Worm (Caenorhabditis elegans) whole organism, early embryonic: ENCODE data around the gene C01G5.7.

Experiments
- B0310.2 ChIP-seq: sonication (generic microtip); optimal IDR thresholded peaks from 2 replicates; lab custom pipeline; 2016; ENCODE audit warnings: mild to moderate bottlenecking, missing genetic modification characterization, missing compliant biosample characterization
- F13C5.2 ChIP-seq: sonication (generic microtip); optimal IDR thresholded peaks from 2 replicates; lab custom pipeline; 2017; ENCODE audit warnings: mild to moderate bottlenecking, missing genetic modification characterization, inconsistent platforms, missing compliant biosample characterization
- aly-1 ChIP-seq: sonication (generic microtip); optimal IDR thresholded peaks from 2 replicates; lab custom pipeline; 2016; ENCODE audit warnings: missing genetic modification characterization, missing compliant biosample characterization
- ama-1 ChIP-seq: fragments of 150-350 bp; optimal IDR thresholded peaks from 2 replicates; lab custom pipeline; 2014
- ceh-13 ChIP-seq: fragments of 200-800 bp; sonication (Bioruptor generic); optimal IDR thresholded peaks from 2 replicates; lab custom pipeline; 2018; ENCODE audit warnings: mild to moderate bottlenecking, missing genetic modification characterization, missing compliant biosample characterization
- ceh-36 ChIP-seq: sonication (generic microtip); optimal IDR thresholded peaks from 2 replicates; lab custom pipeline; 2016; ENCODE audit warnings: missing genetic modification characterization, inconsistent platforms, missing compliant biosample characterization
- ets-7 ChIP-seq: sonication (generic microtip); optimal IDR thresholded peaks from 2 replicates; lab custom pipeline; 2016; ENCODE audit warnings: missing genotype, missing genetic modification characterization, missing compliant biosample characterization
- flt-1 ChIP-seq: fragments of 200-800 bp; sonication (Bioruptor generic); IDR thresholded peaks from 2 replicates; pipeline ENCODE4 v1.3.6; 2022; ENCODE audit warnings: missing genetic modification characterization, missing compliant biosample characterization
- hmbx-1 ChIP-seq: sonication (generic microtip); optimal IDR thresholded peaks from 2 replicates; lab custom pipeline; 2016; ENCODE audit warnings: mild to moderate bottlenecking, missing genetic modification characterization, missing compliant biosample characterization
- hmg-4 ChIP-seq: fragments of 200-800 bp; sonication (Bioruptor generic); optimal IDR thresholded peaks from 2 replicates; lab custom pipeline; 2018; ENCODE audit warnings: mild to moderate bottlenecking, missing genetic modification characterization, missing compliant biosample characterization
- hnd-1 ChIP-seq: sonication (generic microtip); optimal IDR thresholded peaks from 2 replicates; lab custom pipeline; 2016; ENCODE audit warnings: missing genetic modification characterization, missing compliant biosample characterization
- pes-1 ChIP-seq: fragments of 200-800 bp; sonication (Bioruptor generic); IDR thresholded peaks from 2 replicates; pipeline ENCODE4 v1.3.6; 2022; ENCODE audit warnings: missing genetic modification reagents, missing genetic modification characterization, missing compliant biosample characterization
- scrt-1 ChIP-seq: fragments of 200-800 bp; sonication (Bioruptor generic); IDR thresholded peaks from 2 replicates; pipeline ENCODE4 v1.3.6; 2022; ENCODE audit warnings: missing genetic modification characterization, missing compliant biosample characterization
- sea-1 ChIP-seq: fragments of 200-800 bp; sonication (Bioruptor generic); conservative IDR thresholded peaks from 2 replicates; pipeline ENCODE4 v1.3.6; 2022; ENCODE audit warnings: missing genetic modification characterization, missing compliant biosample characterization
- tbx-11 ChIP-seq: fragments of 200-800 bp; sonication (Bioruptor generic); IDR thresholded peaks from 2 replicates; pipeline ENCODE4 v1.3.6; 2022; ENCODE audit warnings: missing genetic modification characterization, missing compliant biosample characterization
- tbx-37 ChIP-seq: fragments of 200-800 bp; sonication (Bioruptor generic); conservative IDR thresholded peaks from 2 replicates; pipeline ENCODE4 v1.3.6; 2022; ENCODE audit warnings: missing genetic modification reagents, missing genetic modification characterization, missing compliant biosample characterization
- tra-4 ChIP-seq: sonication (generic microtip); optimal IDR thresholded peaks from 2 replicates; lab custom pipeline; 2017; ENCODE audit warnings: missing genetic modification characterization, missing compliant biosample characterization

The C01G5.7 gene

ce11 chrIV:6517859-6518258 lies at the start of gene C01G5.7:
C01G5.7 (plus strand) TSS chrIV:6518159.
- TF ChIP-seq tbx-37: no peak
- no peak for TF ChIP-seq F13C5.2 (tag; lab: Kevin White, UChicago)

ce11 chrIV:6471216-6471615 lies 46.7 kb upstream of the C01G5.7 start, which contains the start of gene tmed-13:
tmed-13 (minus strand) TSS chrIV:6471384.
- no peak for TF ChIP-seq ets-7 (tag; lab: Kevin White, UChicago)
- TF ChIP-seq F13C5.2 (tag; lab: Kevin White, UChicago): no peak
- no peak for TF ChIP-seq ama-1 (lab: Kevin White, UChicago)
- TF ChIP-seq scrt-1 (GFP tag; lab: Robert Waterston, UW): no peak
- no peak for TF ChIP-seq B0310.2
- no peak for TF ChIP-seq tra-4 (tag; lab: Kevin White, UChicago)
- TF ChIP-seq tbx-11: no peak
- TF ChIP-seq hmbx-1 (tag; lab: Kevin White, UChicago): no peak
- TF ChIP-seq hnd-1: no peak
- TF ChIP-seq tbx-37: no peak
- TF ChIP-seq ceh-13 (GFP tag; lab: Kevin White, UChicago): no peak
- TF ChIP-seq aly-1 (tag; lab: Kevin White, UChicago): no peak

- TF ChIP-seq F13C5.2 (tag; lab: Kevin White, UChicago) (no peak), aly-1 (tag; lab: Kevin White, UChicago) (no peak), B0310.2 (no peak), ama-1 (lab: Kevin White, UChicago) (no peak), ceh-36 (tag; lab: Kevin White, UChicago) (no peak), pes-1 (GFP tag; lab: Robert Waterston, UW) (no peak), hmg-4 (no peak), tbx-37 (no peak), ets-7 (tag; lab: Kevin White, UChicago) (no peak), tra-4 (tag; lab: Kevin White, UChicago) (no peak), sea-1 (GFP tag; lab: Robert Waterston, UW) (no peak), hnd-1 (no peak)
These were observed 44.8 kb upstream of the C01G5.7 start, which contains the start of gene Y73B6BL.27 for ce11 chrIV:6473140-6473539. Y73B6BL.27 (minus strand) TSS chrIV:6473240.

ce11 chrIV:6474751-6475150 lies 43.2 kb upstream of the C01G5.7 start:
- TF ChIP-seq hmg-4 (no peak), F13C5.2 (tag; lab: Kevin White, UChicago) (peak; percentile 14)

DNA sequence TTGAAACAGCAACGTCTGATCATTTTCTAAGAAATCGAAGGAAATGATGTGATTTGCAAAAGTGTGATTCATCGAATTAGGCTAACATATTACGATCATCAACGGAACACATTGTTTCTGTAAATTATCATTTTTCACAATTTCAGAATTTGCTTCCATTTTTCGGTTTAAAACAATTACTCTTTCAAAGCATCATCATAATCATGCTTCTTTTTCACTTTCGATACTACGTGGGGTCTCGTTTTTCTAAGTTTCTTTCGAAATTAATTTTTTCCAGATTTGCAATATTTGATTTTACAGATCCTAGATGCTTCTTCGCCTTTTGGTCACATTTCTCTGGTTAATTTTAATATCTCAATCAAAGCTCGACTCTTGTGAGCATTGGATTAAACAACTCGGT lies 37.7 kb upstream of the C01G5.7 start, which contains the start of gene tyr-6:
Gene tyr-6 (plus strand): TSS at position 301 of the 400 bp plus-strand sequence.
- TF ChIP-seq F13C5.2 (tag; lab: Kevin White, UChicago): no peak

DNA sequence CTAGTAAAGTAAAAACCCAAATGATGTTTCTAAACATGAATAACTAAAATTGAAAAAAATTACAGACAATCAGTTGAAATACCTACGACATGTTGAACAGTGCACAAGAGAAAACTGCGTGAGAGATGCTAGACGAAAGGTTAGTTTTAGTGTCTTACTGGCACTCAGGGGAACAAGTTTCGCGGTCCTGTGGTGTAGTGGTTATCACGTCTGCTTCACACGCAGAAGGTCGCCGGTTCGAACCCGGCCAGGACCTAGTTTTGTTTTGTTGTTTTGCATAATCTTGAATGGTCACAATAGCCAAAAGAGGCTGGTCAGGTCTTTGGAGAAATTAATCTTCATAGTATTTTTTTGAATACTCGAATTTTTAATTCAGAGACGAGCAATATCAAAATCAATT lies 37.0 kb upstream of the C01G5.7 start:
- TF ChIP-seq tbx-11: no peak
- TF ChIP-seq ceh-36 (tag; lab: Kevin White, UChicago): no peak
- no peak for TF ChIP-seq B0310.2
- no peak for TF ChIP-seq tra-4 (tag; lab: Kevin White, UChicago)
- TF ChIP-seq tbx-37: peak; percentile 28; the same call in 1 of the 2 replicates
- TF ChIP-seq F13C5.2 (tag; lab: Kevin White, UChicago): no peak
- TF ChIP-seq hnd-1: no peak
- TF ChIP-seq flt-1 (GFP tag; lab: Robert Waterston, UW): no peak
- TF ChIP-seq sea-1 (GFP tag; lab: Robert Waterston, UW): no peak
- TF ChIP-seq scrt-1 (GFP tag; lab: Robert Waterston, UW): 0 out of 2 replicates have a peak, but pooled peaks have one; percentile 34
- no peak for TF ChIP-seq ets-7 (tag; lab: Kevin White, UChicago)
- no peak for TF ChIP-seq hmbx-1 (tag; lab: Kevin White, UChicago)
- no peak for TF ChIP-seq ceh-13 (GFP tag; lab: Kevin White, UChicago)
- TF ChIP-seq pes-1 (GFP tag; lab: Robert Waterston, UW): peak; percentile 72
- TF ChIP-seq ama-1 (lab: Kevin White, UChicago): no peak
- TF ChIP-seq aly-1 (tag; lab: Kevin White, UChicago): no peak
- TF ChIP-seq hmg-4: no peak

DNA sequence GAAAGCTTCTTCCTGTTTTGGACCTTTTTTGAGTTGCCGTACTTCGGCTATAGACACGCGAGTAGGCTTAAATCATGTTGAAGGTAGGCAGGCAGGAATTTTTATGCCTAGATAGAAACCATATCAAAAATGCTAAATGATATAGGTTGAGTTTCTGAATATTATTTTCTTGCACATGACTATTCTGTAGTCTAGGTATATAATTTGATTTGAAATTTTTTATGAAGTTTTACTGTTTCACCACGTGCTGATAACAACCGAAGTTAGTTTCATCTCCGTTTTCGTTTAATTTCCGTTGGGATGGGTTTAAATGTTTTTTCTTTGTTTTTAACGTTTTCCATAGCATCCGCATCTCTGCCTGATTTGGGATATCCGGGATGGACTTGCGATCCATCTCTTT lies 30.9 kb upstream of the C01G5.7 start, which contains the start of gene Y73B6BL.37:
Gene Y73B6BL.37 (plus strand): TSS at position 301 of the 400 bp plus-strand sequence.
- TF ChIP-seq tbx-37 (no peak), ceh-13 (GFP tag; lab: Kevin White, UChicago) (no peak), tbx-11 (no peak), ceh-36 (tag; lab: Kevin White, UChicago) (no peak), hnd-1 (no peak), hmbx-1 (tag; lab: Kevin White, UChicago) (no peak), hmg-4 (no peak)

- no peak for TF ChIP-seq F13C5.2 (tag; lab: Kevin White, UChicago)
- TF ChIP-seq hmg-4: no peak
- no peak for TF ChIP-seq B0310.2
- TF ChIP-seq tbx-11: no peak
- no peak for TF ChIP-seq scrt-1 (GFP tag; lab: Robert Waterston, UW)
- no peak for TF ChIP-seq sea-1 (GFP tag; lab: Robert Waterston, UW)
- no peak for TF ChIP-seq ceh-36 (tag; lab: Kevin White, UChicago)
- no peak for TF ChIP-seq hmbx-1 (tag; lab: Kevin White, UChicago)
- no peak for TF ChIP-seq ceh-13 (GFP tag; lab: Kevin White, UChicago)
These were observed 26.0 kb upstream of the C01G5.7 start for ce11 chrIV:6491915-6492314.

- TF ChIP-seq sea-1 (GFP tag; lab: Robert Waterston, UW) (no peak), tbx-37 (no peak), tbx-11 (no peak), aly-1 (tag; lab: Kevin White, UChicago) (no peak), ets-7 (tag; lab: Kevin White, UChicago) (no peak), ama-1 (lab: Kevin White, UChicago) (no peak), ceh-36 (tag; lab: Kevin White, UChicago) (no peak), tra-4 (tag; lab: Kevin White, UChicago) (no peak), ceh-13 (GFP tag; lab: Kevin White, UChicago) (no peak), hnd-1 (no peak), pes-1 (GFP tag; lab: Robert Waterston, UW) (no peak), flt-1 (GFP tag; lab: Robert Waterston, UW) (no peak), F13C5.2 (tag; lab: Kevin White, UChicago) (no peak)
These were observed 24.7 kb upstream of the C01G5.7 start, which contains the start of gene Y73B6BL.44 for ce11 chrIV:6493299-6493698. Y73B6BL.44 (plus strand) TSS chrIV:6493599.
